Worm (Caenorhabditis elegans) whole organism, L1 larva: ENCODE data around the gene ebp-2.

Experiments
- C04F5.9 ChIP-seq: sonication (generic microtip); optimal IDR thresholded peaks from 2 replicates; lab custom pipeline; 2016; ENCODE audit warnings: missing genetic modification characterization, missing compliant biosample characterization
- C16A3.4 ChIP-seq: fragments of 150-350 bp; optimal IDR thresholded peaks from 2 replicates; lab custom pipeline; 2014; ENCODE audit warnings: missing biosample characterization, missing genetic modification characterization
- F16B12.6 ChIP-seq: fragments of 150-350 bp; optimal IDR thresholded peaks from 2 replicates; lab custom pipeline; 2014; ENCODE audit warnings: missing biosample characterization, missing genetic modification characterization
- Y116A8C.19 ChIP-seq: sonication (generic microtip); optimal IDR thresholded peaks from 2 replicates; lab custom pipeline; 2016; ENCODE audit warnings: missing compliant biosample characterization, missing genetic modification characterization, borderline replicate concordance
- aly-2 ChIP-seq: fragments of 150-350 bp; optimal IDR thresholded peaks from 2 replicates; lab custom pipeline; 2014; ENCODE audit warnings: missing biosample characterization, missing genetic modification characterization
- ceh-8 ChIP-seq: fragments of 200-800 bp; sonication (Bioruptor generic); optimal IDR thresholded peaks from 2 replicates; lab custom pipeline; 2018; ENCODE audit warnings: mild to moderate bottlenecking, missing genetic modification characterization, moderate library complexity, missing compliant biosample characterization
- ceh-88 ChIP-seq: fragments of 200-800 bp; sonication (Bioruptor generic); IDR thresholded peaks from 2 replicates; pipeline ENCODE4 v1.3.6; 2022; ENCODE audit warnings: missing genetic modification characterization, missing compliant biosample characterization
- ceh-90 ChIP-seq: sonication (generic microtip); optimal IDR thresholded peaks from 2 replicates; lab custom pipeline; 2016; ENCODE audit warnings: missing genetic modification characterization, missing compliant biosample characterization
- ces-1 ChIP-seq: fragments of 150-350 bp; optimal IDR thresholded peaks from 2 replicates; lab custom pipeline; 2014; ENCODE audit warnings: missing biosample characterization, missing genetic modification reagents, missing genetic modification characterization
- dsc-1 ChIP-seq: sonication (generic microtip); optimal IDR thresholded peaks from 2 replicates; lab custom pipeline; 2016; ENCODE audit warnings: mild to moderate bottlenecking, missing genetic modification characterization, missing compliant biosample characterization
- efl-1 ChIP-seq, 4 experiments: fragments of 150-350 bp; optimal IDR thresholded peaks in 3 of 4; peaks in 1 of 4; 1 replicate in 1 of 4; 2 replicates in 3 of 4; lab custom pipeline; 2014; ENCODE audit warnings: missing biosample characterization in 2 of 4, missing genetic modification characterization in 2 of 4, missing genetic modification reagents in 2 of 4
- elt-2 ChIP-seq: sonication (generic microtip); optimal IDR thresholded peaks from 2 replicates; lab custom pipeline; 2016; ENCODE audit warnings: missing genetic modification characterization, mild to moderate bottlenecking, inconsistent platforms, missing compliant biosample characterization, missing genetic modification reagents
- elt-3 ChIP-seq, 6 experiments: fragments of 150-350 bp in 1 of 6; sonication (generic microtip); optimal IDR thresholded peaks; 2 replicates each; lab custom pipeline; 2017 to 2018; ENCODE audit warnings: missing biosample characterization in 6 of 6, missing genetic modification characterization in 6 of 6, inconsistent platforms in 1 of 6
- ets-5 ChIP-seq: fragments of 200-800 bp; sonication (Bioruptor generic); IDR thresholded peaks from 2 replicates; pipeline ENCODE4 v1.3.6; 2022; ENCODE audit warnings: missing genetic modification characterization, missing compliant biosample characterization
- fkh-10 ChIP-seq: sonication (generic microtip); optimal IDR thresholded peaks from 2 replicates; lab custom pipeline; 2017; ENCODE audit warnings: missing biosample characterization, missing genetic modification reagents, missing genetic modification characterization
- fos-1 ChIP-seq: fragments of 150-350 bp; optimal IDR thresholded peaks from 2 replicates; lab custom pipeline; 2014; ENCODE audit warnings: missing biosample characterization, missing genetic modification characterization
- hpl-2 ChIP-seq: fragments of 150-350 bp; optimal IDR thresholded peaks from 2 replicates; lab custom pipeline; 2014; ENCODE audit warnings: missing biosample characterization, missing genetic modification reagents, missing genetic modification characterization
- irx-1 ChIP-seq: sonication (generic microtip); optimal IDR thresholded peaks from 2 replicates; lab custom pipeline; 2016; ENCODE audit warnings: missing genetic modification characterization, missing compliant biosample characterization
- lin-13 ChIP-seq: fragments of 150-350 bp; optimal IDR thresholded peaks from 2 replicates; lab custom pipeline; 2014; ENCODE audit warnings: missing biosample characterization, missing genetic modification reagents, missing genetic modification characterization
- lin-15B ChIP-seq: fragments of 150-350 bp; sonication (generic microtip); optimal IDR thresholded peaks from 3 replicates; lab custom pipeline; 2014; ENCODE audit warnings: missing biosample characterization, missing genetic modification characterization
- lin-39 ChIP-seq: fragments of 150-350 bp; optimal IDR thresholded peaks from 2 replicates; lab custom pipeline; 2014; ENCODE audit warnings: missing biosample characterization, missing genetic modification reagents, missing genetic modification characterization
- lir-3 ChIP-seq: sonication (generic microtip); optimal IDR thresholded peaks from 2 replicates; lab custom pipeline; 2016; ENCODE audit warnings: mild to moderate bottlenecking, missing genetic modification characterization, moderate library complexity, missing compliant biosample characterization; ENCODE audit not compliant: poor library complexity
- lsy-2 ChIP-seq, 2 experiments: fragments of 150-350 bp; optimal IDR thresholded peaks; 2 replicates each; lab custom pipeline; 2014; ENCODE audit warnings: missing biosample characterization in 2 of 2, missing genetic modification characterization in 2 of 2
- mdl-1 ChIP-seq, 2 experiments: fragments of 150-350 bp; optimal IDR thresholded peaks; 2 replicates each; lab custom pipeline; 2014 to 2017; ENCODE audit warnings: missing biosample characterization in 2 of 2, missing genetic modification characterization in 2 of 2, inconsistent platforms in 1 of 2
- mep-1 ChIP-seq: fragments of 150-350 bp; optimal IDR thresholded peaks from 2 replicates; lab custom pipeline; 2014; ENCODE audit warnings: missing biosample characterization, missing genetic modification characterization
- nhr-47 ChIP-seq: sonication (generic microtip); optimal IDR thresholded peaks from 2 replicates; lab custom pipeline; 2016; ENCODE audit warnings: mild to moderate bottlenecking, missing genetic modification characterization, moderate library complexity, missing compliant biosample characterization
- nhr-76 ChIP-seq: sonication (generic microtip); optimal IDR thresholded peaks from 2 replicates; lab custom pipeline; 2017; ENCODE audit warnings: missing biosample characterization, missing genetic modification characterization
- pag-3 ChIP-seq: sonication (generic microtip); optimal IDR thresholded peaks from 2 replicates; lab custom pipeline; 2017; ENCODE audit warnings: missing genetic modification characterization, mild to moderate bottlenecking, missing compliant biosample characterization, antibody characterized with exemption, borderline replicate concordance; ENCODE audit not compliant: insufficient read depth
- rnt-1 ChIP-seq: sonication (generic microtip); optimal IDR thresholded peaks from 2 replicates; lab custom pipeline; 2016; ENCODE audit warnings: mild to moderate bottlenecking, missing genetic modification characterization, moderate library complexity, missing compliant biosample characterization
- skn-1 ChIP-seq: fragments of 150-350 bp; optimal IDR thresholded peaks from 2 replicates; lab custom pipeline; 2014; ENCODE audit warnings: missing biosample characterization, missing genetic modification characterization
- snpc-4 ChIP-seq: fragments of 150-350 bp; optimal IDR thresholded peaks from 2 replicates; lab custom pipeline; 2014; ENCODE audit warnings: missing biosample characterization, missing genetic modification characterization
- unc-130 ChIP-seq: fragments of 150-350 bp; optimal IDR thresholded peaks from 2 replicates; lab custom pipeline; 2017; ENCODE audit warnings: missing biosample characterization, missing genetic modification characterization, inconsistent platforms
- unc-30 ChIP-seq: sonication (generic microtip); optimal IDR thresholded peaks from 2 replicates; lab custom pipeline; 2017; ENCODE audit warnings: missing biosample characterization, missing genetic modification characterization
- unc-62 ChIP-seq: fragments of 150-350 bp; optimal IDR thresholded peaks from 2 replicates; lab custom pipeline; 2014; ENCODE audit warnings: missing biosample characterization, missing genetic modification reagents, missing genetic modification characterization
- vab-15 ChIP-seq: sonication (generic microtip); optimal IDR thresholded peaks from 2 replicates; lab custom pipeline; 2017; ENCODE audit warnings: missing genotype, mild to moderate bottlenecking, missing genetic modification characterization, missing compliant biosample characterization
- zag-1 ChIP-seq: fragments of 150-350 bp; optimal IDR thresholded peaks from 2 replicates; lab custom pipeline; 2014; ENCODE audit warnings: missing biosample characterization, missing genetic modification characterization
- ztf-4 ChIP-seq: fragments of 150-350 bp; optimal IDR thresholded peaks from 2 replicates; lab custom pipeline; 2014; ENCODE audit warnings: missing biosample characterization, missing genetic modification characterization

Gene ebp-2

ce11 chrII:11444973-11445372 lies 2.4 kb downstream of the ebp-2 start, which contains the start of gene W02B12.13:
Gene W02B12.13, plus strand, starts transcription at chrII:11445273.
- TF ChIP-seq lin-15B (no peak), irx-1 (tag; lab: Kevin White, UChicago) (no peak), unc-62 (GFP tag; lab: Kevin White, UChicago) (no peak), fos-1 (no peak), ztf-4 (tag; lab: Kevin White, UChicago) (no peak), lin-13 (GFP tag; lab: Kevin White, UChicago) (no peak), elt-2 (tag; lab: Kevin White, UChicago) (no peak), ces-1 (GFP tag; lab: Kevin White, UChicago) (no peak), mep-1 (tag; lab: Kevin White, UChicago) (no peak), dsc-1 (tag; lab: Kevin White, UChicago) (no peak), pag-3 (tag; lab: Kevin White, UChicago) (no peak), snpc-4 (no peak), lir-3 (no peak), hpl-2 (GFP tag; lab: Kevin White, UChicago) (no peak), F16B12.6 (tag; lab: Kevin White, UChicago) (no peak)

- TF ChIP-seq nhr-76 (tag; lab: Kevin White, UChicago) = no peak
- no peak for TF ChIP-seq ets-5 (GFP tag; lab: Robert Waterston, UW)
- no peak for TF ChIP-seq ceh-88 (GFP tag; lab: Robert Waterston, UW)
- no peak for TF ChIP-seq zag-1 (tag; lab: Kevin White, UChicago)
- no peak for TF ChIP-seq skn-1
- no peak for TF ChIP-seq mdl-1 (tag; optimal IDR thresholded peaks at IDR 0.05; lab: Kevin White, UChicago)
- peak; percentile 57 for TF ChIP-seq elt-2 (tag; lab: Kevin White, UChicago)
- no peak for TF ChIP-seq unc-130
Observed at ce11 chrII:11448753-11449152, 6.2 kb downstream of the ebp-2 start, which contains the start of gene W02B12.1. Gene W02B12.1, plus strand, starts transcription at chrII:11449021.

- TF ChIP-seq mep-1 (tag; lab: Kevin White, UChicago) = no peak
- no peak for TF ChIP-seq efl-1 (optimal IDR thresholded peaks at IDR 0.05; lab: Kevin White, UChicago)
- peak in 1 of 2 experiments; percentile 26 for TF ChIP-seq efl-1 (GFP tag; optimal IDR thresholded peaks at IDR 0.05 in 1 of 2; lab: Kevin White, UChicago)
- TF ChIP-seq, all 84 proteins: peak for 1
Observed at ce11 chrII:11450882-11451281, 8.4 kb downstream of the ebp-2 start.

- TF ChIP-seq Y116A8C.19 (no peak), elt-3 (tag; optimal IDR thresholded peaks at IDR 0.05; lab: Kevin White, UChicago) (no peak), unc-30 (tag; lab: Kevin White, UChicago) (no peak), nhr-47 (tag; lab: Kevin White, UChicago) (no peak), mep-1 (tag; lab: Kevin White, UChicago) (no peak), dsc-1 (tag; lab: Kevin White, UChicago) (no peak), fkh-10 (GFP tag; lab: Kevin White, UChicago) (no peak), C04F5.9 (tag; lab: Kevin White, UChicago) (no peak), aly-2 (tag; lab: Kevin White, UChicago) (no peak), ceh-8 (no peak), ceh-90 (tag; lab: Kevin White, UChicago) (no peak), rnt-1 (tag; lab: Kevin White, UChicago) (no peak), C16A3.4 (tag; lab: Kevin White, UChicago) (no peak), lin-39 (tag; lab: Kevin White, UChicago) (no peak), vab-15 (tag; lab: Kevin White, UChicago) (no peak), lsy-2 (tag; optimal IDR thresholded peaks at IDR 0.05; lab: Kevin White, UChicago) (no peak)
- TF ChIP-seq, all 84 proteins: peak for 0
Observed at ce11 chrII:11451738-11452137, 9.2 kb downstream of the ebp-2 start.
